Worm (Caenorhabditis elegans): ENCODE measurements around the gene K09D9.14.

- TF ChIP-seq ztf-11 (tag; optimal IDR thresholded peaks at IDR 0.05) (no peak), lsy-2 (tag; optimal IDR thresholded peaks at IDR 0.05) (no peak), unc-120 (tag; optimal IDR thresholded peaks at IDR 0.05; ENCODE audit: poor library complexity, severe bottlenecking) (no peak), nhr-28 (tag; optimal IDR thresholded peaks at IDR 0.05) (no peak), elt-3 (tag; optimal IDR thresholded peaks at IDR 0.05) (no peak), nhr-237 (tag; optimal IDR thresholded peaks at IDR 0.05) (no peak)
These were observed 3.1 kb upstream of the K09D9.14 start, which contains the start of gene K09D9.1 for ce11 chrV:4024777-4025176.

Measured in whole organism, mixed stage, embryonic.